Worm (Caenorhabditis elegans) whole organism, midembryonic: ENCODE measurements around the gene srm-3.

Source experiments
- T22C8.4 ChIP-seq: fragments of 200-800 bp; sonication (Bioruptor generic); IDR thresholded peaks from 2 replicates; pipeline ENCODE4 v1.3.6; 2022; ENCODE audit warnings: missing genetic modification characterization, missing compliant biosample characterization
- cog-1 ChIP-seq: sonication (generic microtip); optimal IDR thresholded peaks from 2 replicates; lab custom pipeline; 2016; ENCODE audit warnings: missing genetic modification characterization, missing compliant biosample characterization
- flt-1 ChIP-seq: fragments of 200-800 bp; sonication (Bioruptor generic); IDR thresholded peaks from 2 replicates; pipeline ENCODE4 v1.3.6; 2022; ENCODE audit warnings: missing genetic modification characterization, missing compliant biosample characterization
- klf-2 ChIP-seq: fragments of 200-800 bp; sonication (Bioruptor generic); conservative IDR thresholded peaks from 2 replicates; pipeline ENCODE4 v1.3.6; 2022; ENCODE audit warnings: missing genetic modification reagents, missing genetic modification characterization, missing compliant biosample characterization
- med-1 ChIP-seq: sonication (generic microtip); optimal IDR thresholded peaks from 2 replicates; lab custom pipeline; 2017; ENCODE audit warnings: missing genetic modification characterization, mild to moderate bottlenecking, missing compliant biosample characterization, antibody characterized with exemption, missing genetic modification reagents; ENCODE audit not compliant: insufficient read depth
- ref-1 ChIP-seq: fragments of 200-800 bp; sonication (Bioruptor generic); conservative IDR thresholded peaks from 2 replicates; pipeline ENCODE4 v1.3.6; 2022; ENCODE audit warnings: missing genetic modification reagents, missing genetic modification characterization, missing compliant biosample characterization
- tab-1 ChIP-seq: fragments of 200-800 bp; sonication (Bioruptor generic); IDR thresholded peaks from 2 replicates; pipeline ENCODE4 v1.3.6; 2022; ENCODE audit warnings: missing genetic modification characterization, missing compliant biosample characterization
- ztf-23 ChIP-seq: fragments of 200-800 bp; sonication (Bioruptor generic); IDR thresholded peaks from 2 replicates; pipeline ENCODE4 v1.3.6; 2022; ENCODE audit warnings: missing genetic modification reagents, missing genetic modification characterization, missing compliant biosample characterization
- ztf-29 ChIP-seq: fragments of 200-800 bp; sonication (Bioruptor generic); IDR thresholded peaks from 2 replicates; pipeline ENCODE4 v1.3.6; 2022; ENCODE audit warnings: missing genetic modification reagents, missing genetic modification characterization, missing compliant biosample characterization

Gene srm-3

DNA sequence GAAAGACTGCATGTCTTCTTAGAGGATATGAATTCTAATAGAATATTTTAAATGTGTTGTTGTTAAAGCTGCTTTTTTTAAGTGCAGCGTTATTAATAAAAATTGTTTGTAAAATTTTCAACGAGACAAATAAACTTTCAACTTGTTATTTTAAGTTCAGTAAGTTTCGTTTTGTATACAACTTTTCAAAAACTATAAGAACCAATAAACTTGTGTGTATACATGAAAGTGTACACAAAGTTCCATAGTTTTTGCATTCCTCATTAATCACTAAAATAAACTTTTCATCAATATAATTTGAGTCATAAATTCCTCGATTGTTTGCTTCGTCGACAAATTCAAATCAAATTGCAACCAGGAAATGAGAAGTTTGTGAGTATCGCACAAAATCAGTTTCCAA, at the start of gene srm-3:
TSS of gene srm-3 (plus strand) at position 301 of the 400 bp plus-strand sequence.
- TF ChIP-seq T22C8.4 (GFP tag; lab: Robert Waterston, UW) (no peak), med-1 (GFP tag; lab: Kevin White, UChicago) (no peak), cog-1 (tag; lab: Kevin White, UChicago) (no peak), flt-1 (GFP tag; lab: Robert Waterston, UW) (no peak), ztf-23 (GFP tag; lab: Robert Waterston, UW) (no peak), ztf-29 (GFP tag; lab: Robert Waterston, UW) (no peak), klf-2 (GFP tag; lab: Robert Waterston, UW) (no peak)

DNA sequence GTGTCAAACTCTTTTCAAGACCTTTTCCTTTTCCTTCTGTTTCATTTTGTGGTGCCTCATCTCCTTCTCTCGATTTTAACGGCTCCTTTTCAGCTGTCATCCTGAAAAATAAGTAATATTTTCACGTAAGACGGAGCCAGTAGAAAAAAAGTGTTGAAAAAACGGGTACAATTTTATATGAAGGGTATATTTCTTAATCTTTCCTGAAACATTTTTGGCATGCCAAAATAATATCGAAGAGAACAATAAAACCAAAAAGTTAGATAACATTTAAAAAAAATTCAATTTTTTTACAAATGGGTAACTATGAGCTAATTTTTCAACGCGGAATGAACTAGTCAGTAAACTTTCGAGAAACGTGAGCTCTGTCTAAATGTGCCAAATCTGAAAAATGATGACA, 47.2 kb upstream of the srm-3 start, which contains the start of gene aat-1:
TSS of gene aat-1 (minus strand) at position 101 of the 400 bp plus-strand sequence.
- TF ChIP-seq med-1 (GFP tag; lab: Kevin White, UChicago) (no peak), ztf-23 (GFP tag; lab: Robert Waterston, UW) (no peak), flt-1 (GFP tag; lab: Robert Waterston, UW) (no peak), tab-1 (GFP tag; lab: Robert Waterston, UW) (no peak), klf-2 (GFP tag; lab: Robert Waterston, UW) (no peak), cog-1 (tag; lab: Kevin White, UChicago) (no peak), ztf-29 (GFP tag; lab: Robert Waterston, UW) (no peak)

DNA sequence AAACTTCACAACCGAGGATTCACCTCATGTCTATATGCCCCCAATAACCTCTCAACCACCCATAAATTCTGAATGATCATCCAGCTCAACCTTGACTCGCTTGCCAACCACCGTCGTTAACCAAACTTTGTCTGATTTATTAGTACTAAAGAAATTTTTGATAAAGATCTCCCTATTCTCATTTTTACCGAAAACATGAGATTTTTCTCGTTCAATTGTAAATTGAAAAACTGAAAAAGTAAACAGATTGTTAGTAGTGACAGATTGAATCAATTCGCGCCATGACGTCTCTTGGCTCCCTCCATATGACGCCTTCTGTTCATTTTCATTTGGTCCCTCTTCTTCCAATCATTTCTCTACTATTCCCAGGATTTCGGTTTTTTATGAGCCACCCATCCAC, 40.8 kb upstream of the srm-3 start:
- TF ChIP-seq cog-1 (tag; lab: Kevin White, UChicago) (no peak), ztf-29 (GFP tag; lab: Robert Waterston, UW) (no peak), ref-1 (GFP tag; lab: Robert Waterston, UW) (no peak), tab-1 (GFP tag; lab: Robert Waterston, UW) (no peak), klf-2 (GFP tag; lab: Robert Waterston, UW) (no peak), flt-1 (GFP tag; lab: Robert Waterston, UW) (no peak), ztf-23 (GFP tag; lab: Robert Waterston, UW) (no peak), T22C8.4 (GFP tag; lab: Robert Waterston, UW) (no peak), med-1 (GFP tag; lab: Kevin White, UChicago) (no peak)

DNA sequence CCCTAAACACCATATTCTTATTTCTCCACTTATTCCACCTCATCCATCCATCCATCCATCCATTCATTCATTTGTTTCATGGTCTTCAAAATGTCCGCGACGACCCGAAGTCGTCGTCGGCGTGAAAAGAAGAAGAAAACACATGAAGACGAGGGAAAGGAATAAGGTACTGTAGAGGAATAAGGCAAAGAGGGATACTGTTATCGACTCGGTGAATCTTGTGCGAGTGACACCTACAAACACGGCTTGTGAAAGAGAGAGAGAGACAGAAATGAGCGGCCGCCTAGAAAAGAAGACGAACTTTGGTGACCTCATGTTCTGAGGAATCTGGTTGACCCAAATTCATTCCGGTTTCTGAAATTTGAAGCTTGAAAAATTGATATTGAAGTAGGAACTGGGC, 39.7 kb upstream of the srm-3 start:
- no peak for TF ChIP-seq T22C8.4 (GFP tag; lab: Robert Waterston, UW)
- no peak for TF ChIP-seq klf-2 (GFP tag; lab: Robert Waterston, UW)
- TF ChIP-seq ref-1 (GFP tag; lab: Robert Waterston, UW): no peak
- TF ChIP-seq tab-1 (GFP tag; lab: Robert Waterston, UW): no peak
- TF ChIP-seq med-1 (GFP tag; lab: Kevin White, UChicago): no peak
- no peak for TF ChIP-seq ztf-23 (GFP tag; lab: Robert Waterston, UW)

DNA sequence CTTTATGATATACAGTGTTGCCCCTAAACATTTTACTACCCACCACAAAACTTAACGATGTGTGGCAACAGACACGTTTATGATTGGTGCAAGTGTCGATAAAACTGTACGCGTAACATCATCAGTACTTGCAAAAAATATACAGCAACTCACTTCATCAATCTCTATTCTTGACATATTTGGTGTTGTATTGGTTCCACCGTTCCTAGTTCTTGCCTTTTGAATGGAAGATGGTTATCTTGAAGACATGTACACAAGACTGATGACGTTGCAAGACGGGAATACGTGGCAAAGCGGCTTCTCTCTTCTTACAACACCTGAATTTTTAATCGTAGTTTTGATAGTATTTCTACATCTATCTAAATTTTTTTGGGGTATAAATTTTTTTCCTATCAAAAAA, 37.9 kb upstream of the srm-3 start:
- TF ChIP-seq ztf-29 (GFP tag; lab: Robert Waterston, UW) (no peak), cog-1 (tag; lab: Kevin White, UChicago) (no peak), med-1 (GFP tag; lab: Kevin White, UChicago) (no peak), T22C8.4 (GFP tag; lab: Robert Waterston, UW) (no peak), ref-1 (GFP tag; lab: Robert Waterston, UW) (no peak), tab-1 (GFP tag; lab: Robert Waterston, UW) (no peak), flt-1 (GFP tag; lab: Robert Waterston, UW) (no peak)

DNA sequence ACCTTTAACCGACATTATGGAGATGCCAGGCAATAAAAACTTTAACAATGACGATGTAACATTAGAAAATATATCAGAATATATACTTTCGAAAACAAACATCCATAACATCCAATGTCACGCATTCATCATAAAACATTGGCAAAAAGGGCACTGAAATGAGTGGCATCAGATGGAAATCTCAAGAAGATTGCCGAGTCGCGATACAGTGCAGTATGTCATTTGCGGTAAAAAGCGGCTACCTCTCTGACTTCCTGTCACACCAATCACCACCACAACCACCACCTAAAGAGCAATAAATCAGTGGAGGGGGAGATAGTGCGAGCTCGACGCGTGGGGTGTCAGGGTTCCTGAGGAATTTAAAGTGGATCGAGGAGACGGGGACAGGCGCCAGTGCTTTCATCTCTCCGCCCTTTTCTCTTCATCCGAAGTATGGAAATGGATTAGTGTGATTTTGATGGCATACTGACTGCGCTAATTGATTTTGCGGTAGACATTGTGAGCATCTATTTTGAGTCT, 35.7 kb upstream of the srm-3 start:
- TF ChIP-seq cog-1 (tag; lab: Kevin White, UChicago) (no peak), T22C8.4 (GFP tag; lab: Robert Waterston, UW) (no peak), klf-2 (GFP tag; lab: Robert Waterston, UW) (no peak), med-1 (GFP tag; lab: Kevin White, UChicago) (no peak), flt-1 (GFP tag; lab: Robert Waterston, UW) (no peak), ref-1 (GFP tag; lab: Robert Waterston, UW) (no peak), ztf-29 (GFP tag; lab: Robert Waterston, UW) (no peak), ztf-23 (GFP tag; lab: Robert Waterston, UW) (no peak), tab-1 (GFP tag; lab: Robert Waterston, UW) (no peak)

DNA sequence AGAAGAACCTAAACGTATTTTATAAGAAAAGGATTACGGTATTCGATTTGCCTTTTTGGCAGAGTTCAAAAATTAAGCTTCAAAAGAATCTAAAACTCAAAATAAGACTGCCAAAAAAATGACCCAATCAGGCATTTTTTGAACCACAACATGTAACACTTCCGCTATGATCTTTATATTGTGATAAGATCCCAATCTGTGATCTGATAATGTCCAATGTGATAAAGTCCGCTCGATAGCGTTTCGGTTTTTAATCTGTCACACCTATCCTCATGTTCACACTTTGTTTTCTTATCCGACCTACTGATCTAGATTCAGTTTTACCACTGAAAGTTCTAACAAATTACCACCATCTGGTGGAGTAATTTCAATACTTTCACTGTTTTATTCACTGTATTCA, 34.7 kb upstream of the srm-3 start:
- TF ChIP-seq tab-1 (GFP tag; lab: Robert Waterston, UW) (no peak), ref-1 (GFP tag; lab: Robert Waterston, UW) (no peak), T22C8.4 (GFP tag; lab: Robert Waterston, UW) (no peak), med-1 (GFP tag; lab: Kevin White, UChicago) (no peak), klf-2 (GFP tag; lab: Robert Waterston, UW) (no peak)

DNA sequence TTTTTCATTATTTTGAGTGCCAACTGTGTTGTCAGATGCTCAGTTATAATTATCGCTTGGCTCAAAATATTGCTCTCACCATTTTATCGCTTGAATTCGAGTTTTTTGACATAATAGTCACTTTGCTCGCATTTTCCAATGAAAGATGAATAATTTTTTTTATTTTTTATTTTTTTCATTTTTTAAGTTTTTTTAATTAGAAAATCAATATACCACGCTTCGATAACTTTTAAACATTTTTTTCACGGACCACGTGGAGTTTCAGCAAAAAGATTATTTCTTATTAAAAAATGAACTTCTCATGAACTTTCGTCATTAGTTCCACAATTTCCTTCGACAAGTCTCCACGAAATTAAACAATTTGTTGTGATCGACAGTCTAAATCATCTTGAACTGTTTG, 34.1 kb upstream of the srm-3 start, which contains the start of gene elt-1:
TSS of gene elt-1 (plus strand) at position 301 of the 400 bp plus-strand sequence.
- no peak for TF ChIP-seq ztf-23 (GFP tag; lab: Robert Waterston, UW)
- TF ChIP-seq T22C8.4 (GFP tag; lab: Robert Waterston, UW): no peak
- TF ChIP-seq ref-1 (GFP tag; lab: Robert Waterston, UW): no peak
- no peak for TF ChIP-seq med-1 (GFP tag; lab: Kevin White, UChicago)

DNA sequence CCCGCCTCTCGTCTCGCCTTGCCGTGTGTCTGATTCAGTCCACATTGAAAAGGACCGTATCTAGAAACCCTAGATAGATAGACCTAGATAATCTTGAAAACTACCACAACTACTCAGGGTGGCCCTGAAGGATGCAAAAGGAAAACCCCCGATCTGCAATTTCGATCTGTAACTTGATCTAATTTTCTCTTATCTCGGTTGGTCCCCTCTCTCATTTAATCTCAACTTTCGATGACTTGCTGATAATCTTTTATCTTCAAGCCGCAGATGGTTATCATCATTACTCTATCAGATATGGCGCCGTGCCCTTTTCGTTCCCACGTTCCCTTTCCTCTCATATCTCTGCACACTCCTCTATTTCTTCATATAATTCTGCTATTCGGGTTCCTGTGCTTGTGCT, 33.3 kb upstream of the srm-3 start:
- TF ChIP-seq ztf-23 (GFP tag; lab: Robert Waterston, UW) (no peak), cog-1 (tag; lab: Kevin White, UChicago) (no peak), med-1 (GFP tag; lab: Kevin White, UChicago) (no peak), ztf-29 (GFP tag; lab: Robert Waterston, UW) (no peak)
